Fruit fly (Drosophila melanogaster): Measurements from ENCODE around the gene CG33673.

Gene CG33673

DNA sequence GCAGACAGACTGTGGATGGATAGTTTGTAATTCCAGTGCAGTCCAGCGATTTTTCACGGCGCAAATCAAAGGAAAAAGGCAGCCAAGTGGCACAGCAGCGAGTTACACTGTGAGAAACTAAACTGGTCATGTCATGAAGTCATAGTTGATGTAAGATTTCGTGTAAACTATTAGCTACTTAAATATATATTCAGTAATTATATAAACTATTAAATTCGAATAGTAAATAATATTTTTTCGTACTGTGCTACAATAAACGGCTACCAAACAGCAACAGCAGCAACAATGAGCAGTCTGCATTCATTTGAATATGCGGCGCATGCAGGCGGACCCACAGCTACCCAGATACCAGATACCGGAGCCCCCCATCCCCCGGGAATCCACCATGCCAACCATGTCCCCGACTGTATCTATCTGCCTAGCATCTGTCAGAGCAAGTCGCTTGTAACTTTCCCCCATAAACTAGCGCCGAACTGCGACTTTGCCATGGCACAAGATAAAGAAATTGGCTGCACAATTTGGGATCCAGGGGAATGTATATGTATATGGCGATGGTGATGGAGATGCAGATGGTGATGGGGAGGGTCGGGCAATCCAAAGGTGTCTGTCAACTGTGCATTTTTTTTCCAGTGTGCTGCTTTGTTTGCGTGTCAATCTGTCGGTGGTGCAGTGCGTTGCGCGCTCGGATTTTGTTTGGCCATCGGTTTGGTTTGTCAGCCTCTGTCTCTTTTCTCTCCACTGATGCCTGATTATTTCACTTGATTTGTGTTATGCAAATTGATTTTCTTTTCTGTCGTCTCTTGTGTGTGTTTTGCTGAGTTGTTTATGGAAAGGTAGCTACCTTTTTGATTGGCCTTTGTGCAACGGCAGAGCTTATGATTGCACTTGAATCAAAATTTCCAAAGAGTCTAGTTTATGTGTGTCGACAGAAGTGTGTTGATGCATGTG, 20.3 kb downstream of the CG33673 start (continued):
- no peak for TF ChIP-seq Hmr (GFP tag; optimal IDR thresholded peaks at IDR 0.05)
- TF ChIP-seq CG6175 (GFP tag; IDR thresholded peaks at IDR 0.05), result no peak
- peak; percentile 17; the same call in 1 of the 2 replicates for TF ChIP-seq slbo (GFP tag; IDR thresholded peaks at IDR 0.05)
- TF ChIP-seq CG12236 (GFP tag; optimal IDR thresholded peaks at IDR 0.05), result no peak
- no peak for TF ChIP-seq CG3847 (GFP tag; IDR thresholded peaks at IDR 0.05)
- TF ChIP-seq pfk (GFP tag; optimal IDR thresholded peaks at IDR 0.05), result no peak
- TF ChIP-seq Gsc (GFP tag; IDR thresholded peaks at IDR 0.05), result no peak
- TF ChIP-seq dan (GFP tag; IDR thresholded peaks at IDR 0.05), result no peak
- TF ChIP-seq PHDP (tag; optimal IDR thresholded peaks at IDR 0.05), result no peak
- TF ChIP-seq CG7987 (GFP tag; optimal IDR thresholded peaks at IDR 0.05), result no peak
- TF ChIP-seq Mes4 (GFP tag; optimal IDR thresholded peaks at IDR 0.05), result no peak
- no peak for TF ChIP-seq HmgD (GFP tag; optimal IDR thresholded peaks at IDR 0.05)
- peak; percentile 48; the same call in 1 of the 3 replicates for TF ChIP-seq ase (GFP tag; IDR thresholded peaks at IDR 0.05)
- no peak for TF ChIP-seq CoRest (tag; optimal IDR thresholded peaks at IDR 0.05)
- no peak for TF ChIP-seq Nf-YC (tag; optimal IDR thresholded peaks at IDR 0.05)
- TF ChIP-seq al (GFP tag; IDR thresholded peaks at IDR 0.05), result no peak
- TF ChIP-seq fd96Cb (tag; optimal IDR thresholded peaks at IDR 0.05), result peak; percentile 35
- TF ChIP-seq gsb (GFP tag; IDR thresholded peaks at IDR 0.05), result no peak
- TF ChIP-seq repo (GFP tag; optimal IDR thresholded peaks at IDR 0.05), result no peak
- no peak for TF ChIP-seq CG18476 (GFP tag; optimal IDR thresholded peaks at IDR 0.05)
- TF ChIP-seq B-H1 (GFP tag; IDR thresholded peaks at IDR 0.05), result peak; percentile 12; the same call in 1 of the 3 replicates
- TF ChIP-seq CG2678 (tag; optimal IDR thresholded peaks at IDR 0.05), result peak; percentile 25
- no peak for TF ChIP-seq CG17802 (tag; optimal IDR thresholded peaks at IDR 0.05)
- TF ChIP-seq Trl (optimal IDR thresholded peaks at IDR 0.05), result no peak
- no peak for TF ChIP-seq Trl (GFP tag; optimal IDR thresholded peaks at IDR 0.05)
- TF ChIP-seq CG10366 (GFP tag; IDR thresholded peaks at IDR 0.05), result 0 out of 2 replicates have a peak, but pooled peaks have one; percentile 11
- no peak for TF ChIP-seq Atf6 (GFP tag; IDR thresholded peaks at IDR 0.05)
- no peak for TF ChIP-seq Bteb2 (GFP tag; optimal IDR thresholded peaks at IDR 0.05)
- TF ChIP-seq CG17361 (GFP tag; IDR thresholded peaks at IDR 0.05), result peak; percentile 57; the same call in 1 of the 3 replicates
- no peak for TF ChIP-seq CG15073 (GFP tag; optimal IDR thresholded peaks at IDR 0.05)
- peak; percentile 31; the same call in 1 of the 3 replicates for TF ChIP-seq dysf (GFP tag; IDR thresholded peaks at IDR 0.05)
- no peak for TF ChIP-seq Sry-δ (GFP tag; optimal IDR thresholded peaks at IDR 0.05)
- peak; percentile 1 for TF ChIP-seq CG30403 (GFP tag; optimal IDR thresholded peaks at IDR 0.05)
- no peak for TF ChIP-seq CG9437 (GFP tag; optimal IDR thresholded peaks at IDR 0.05)
- no peak for TF ChIP-seq ac (GFP tag; optimal IDR thresholded peaks at IDR 0.05)
- peak; percentile 26 for TF ChIP-seq Sox100B (GFP tag; optimal IDR thresholded peaks at IDR 0.05)
- no peak for TF ChIP-seq CG8089 (GFP tag; optimal IDR thresholded peaks at IDR 0.05)
- peak; percentile 9 for TF ChIP-seq ewg (GFP tag; optimal IDR thresholded peaks at IDR 0.05)
- TF ChIP-seq CG8944 (GFP tag; optimal IDR thresholded peaks at IDR 0.05), result no peak
- TF ChIP-seq CG10267 (tag; optimal IDR thresholded peaks at IDR 0.05), result peak; percentile 17
- no peak for TF ChIP-seq Abd-B (GFP tag; optimal IDR thresholded peaks at IDR 0.05)
- 0 out of 2 replicates have a peak, but pooled peaks have one; percentile 40 for TF ChIP-seq CG17328 (GFP tag; IDR thresholded peaks at IDR 0.05)
- no peak for TF ChIP-seq Spps (tag; optimal IDR thresholded peaks at IDR 0.05)
- peak; percentile 17 for TF ChIP-seq CG4820 (GFP tag; optimal IDR thresholded peaks at IDR 0.05)
- TF ChIP-seq Hr51 (GFP tag; optimal IDR thresholded peaks at IDR 0.05), result peak in 1 of 2 experiments; percentile 9
- TF ChIP-seq CG34224 (GFP tag; IDR thresholded peaks at IDR 0.05; ENCODE audit: partially characterized antibody), result no peak
- no peak for TF ChIP-seq lbe (GFP tag; optimal IDR thresholded peaks at IDR 0.05)
- TF ChIP-seq CG10543 (GFP tag; optimal IDR thresholded peaks at IDR 0.05), result no peak
- TF ChIP-seq CG12104 (GFP tag; optimal IDR thresholded peaks at IDR 0.05), result no peak
